Worm (Caenorhabditis elegans) whole organism, L2 larva: ENCODE data around the gene cct-7.

Experiments
- C34F6.9 ChIP-seq: fragments of 150-350 bp; optimal IDR thresholded peaks from 2 replicates; lab custom pipeline; 2014; ENCODE audit warnings: missing biosample characterization, missing genetic modification characterization
- R02D3.7 ChIP-seq: fragments of 150-350 bp; optimal IDR thresholded peaks from 2 replicates; lab custom pipeline; 2014; ENCODE audit warnings: missing biosample characterization, missing genetic modification characterization
- Y55F3AM.14 ChIP-seq: fragments of 200-800 bp; sonication (Bioruptor generic); optimal IDR thresholded peaks from 2 replicates; lab custom pipeline; 2018; ENCODE audit warnings: mild to moderate bottlenecking, missing genetic modification characterization, missing compliant biosample characterization
- ZK546.5 ChIP-seq: sonication (generic microtip); optimal IDR thresholded peaks from 2 replicates; lab custom pipeline; 2017; ENCODE audit warnings: missing biosample characterization, missing genetic modification characterization
- alr-1 ChIP-seq: fragments of 150-350 bp; optimal IDR thresholded peaks from 2 replicates; lab custom pipeline; 2014; ENCODE audit warnings: missing biosample characterization, missing genetic modification characterization
- aly-2 ChIP-seq: fragments of 150-350 bp; optimal IDR thresholded peaks from 2 replicates; lab custom pipeline; 2014; ENCODE audit warnings: missing biosample characterization, missing genetic modification characterization
- blmp-1 ChIP-seq: sonication (generic microtip); optimal IDR thresholded peaks from 2 replicates; lab custom pipeline; 2017; ENCODE audit warnings: missing genetic modification characterization, mild to moderate bottlenecking, missing compliant biosample characterization, antibody characterized with exemption, moderate library complexity; ENCODE audit not compliant: insufficient read depth
- ceh-16 ChIP-seq: fragments of 150-350 bp; optimal IDR thresholded peaks from 2 replicates; lab custom pipeline; 2014; ENCODE audit warnings: missing biosample characterization, missing genetic modification characterization
- crh-2 ChIP-seq: sonication (generic microtip); optimal IDR thresholded peaks from 2 replicates; lab custom pipeline; 2017; ENCODE audit warnings: missing biosample characterization, missing genetic modification characterization
- dmd-4 ChIP-seq: sonication (generic microtip); optimal IDR thresholded peaks from 2 replicates; lab custom pipeline; 2017; ENCODE audit warnings: missing biosample characterization, missing genetic modification characterization
- egl-27 ChIP-seq: sonication (generic microtip); optimal IDR thresholded peaks from 3 replicates; lab custom pipeline; 2017; ENCODE audit warnings: missing biosample characterization, missing genetic modification reagents, missing genetic modification characterization
- elt-1 ChIP-seq: fragments of 150-350 bp; optimal IDR thresholded peaks from 2 replicates; lab custom pipeline; 2014; ENCODE audit warnings: missing biosample characterization, missing genetic modification characterization
- elt-3 ChIP-seq: sonication (generic microtip); optimal IDR thresholded peaks from 2 replicates; lab custom pipeline; 2017; ENCODE audit warnings: missing biosample characterization, missing genetic modification characterization
- fos-1 ChIP-seq: fragments of 150-350 bp; optimal IDR thresholded peaks from 2 replicates; lab custom pipeline; 2014; ENCODE audit warnings: missing biosample characterization, missing genetic modification characterization
- lin-11 ChIP-seq: fragments of 150-350 bp; sonication (generic microtip); optimal IDR thresholded peaks from 2 replicates; lab custom pipeline; 2014; ENCODE audit warnings: missing biosample characterization, missing genetic modification characterization, inconsistent platforms, mixed read lengths
- lin-13 ChIP-seq: fragments of 150-350 bp; optimal IDR thresholded peaks from 2 replicates; lab custom pipeline; 2014; ENCODE audit warnings: missing biosample characterization, missing genetic modification reagents, missing genetic modification characterization
- lsy-2 ChIP-seq, 2 experiments: fragments of 150-350 bp in 1 of 2; sonication (generic microtip) in 1 of 2; optimal IDR thresholded peaks; 2 replicates each; lab custom pipeline; 2014 to 2017; ENCODE audit warnings: missing biosample characterization in 2 of 2, missing genetic modification characterization in 2 of 2
- mab-5 ChIP-seq: fragments of 150-350 bp; optimal IDR thresholded peaks from 2 replicates; lab custom pipeline; 2014; ENCODE audit warnings: missing biosample characterization, missing genetic modification characterization
- mbf-1 ChIP-seq: sonication (generic microtip); optimal IDR thresholded peaks from 2 replicates; lab custom pipeline; 2017; ENCODE audit warnings: missing biosample characterization, missing genetic modification characterization
- mdl-1 ChIP-seq, 2 experiments: fragments of 150-350 bp in 1 of 2; sonication (generic microtip) in 1 of 2; optimal IDR thresholded peaks; 2 replicates each; lab custom pipeline; 2017; ENCODE audit warnings: missing biosample characterization in 2 of 2, missing genetic modification characterization in 2 of 2
- nhr-11 ChIP-seq: fragments of 150-350 bp; optimal IDR thresholded peaks from 2 replicates; lab custom pipeline; 2014; ENCODE audit warnings: missing biosample characterization, missing genetic modification characterization
- nhr-12 ChIP-seq: fragments of 150-350 bp; optimal IDR thresholded peaks from 2 replicates; lab custom pipeline; 2014; ENCODE audit warnings: missing biosample characterization, missing genetic modification characterization
- nhr-21 ChIP-seq: fragments of 150-350 bp; optimal IDR thresholded peaks from 2 replicates; lab custom pipeline; 2014; ENCODE audit warnings: missing biosample characterization, missing genetic modification characterization
- nhr-237 ChIP-seq: fragments of 150-350 bp; optimal IDR thresholded peaks from 2 replicates; lab custom pipeline; 2014; ENCODE audit warnings: missing biosample characterization, missing genetic modification characterization
- nhr-25 ChIP-seq: fragments of 150-350 bp; sonication (generic microtip); optimal IDR thresholded peaks from 3 replicates; lab custom pipeline; 2014; ENCODE audit warnings: missing biosample characterization, missing genetic modification characterization
- nhr-6 ChIP-seq: fragments of 150-350 bp; optimal IDR thresholded peaks from 2 replicates; lab custom pipeline; 2014; ENCODE audit warnings: missing biosample characterization, missing genetic modification characterization
- nhr-77 ChIP-seq: fragments of 150-350 bp; optimal IDR thresholded peaks from 2 replicates; lab custom pipeline; 2014; ENCODE audit warnings: missing biosample characterization, missing genetic modification characterization
- peb-1 ChIP-seq: fragments of 150-350 bp; optimal IDR thresholded peaks from 2 replicates; lab custom pipeline; 2014; ENCODE audit warnings: missing biosample characterization, missing genetic modification characterization
- sem-4 ChIP-seq: fragments of 150-350 bp; optimal IDR thresholded peaks from 2 replicates; lab custom pipeline; 2014; ENCODE audit warnings: missing biosample characterization, missing genetic modification reagents, missing genetic modification characterization
- skn-1 ChIP-seq: sonication (generic microtip); optimal IDR thresholded peaks from 2 replicates; lab custom pipeline; 2017; ENCODE audit warnings: missing biosample characterization, missing genetic modification characterization
- sma-9 ChIP-seq, 2 experiments: fragments of 150-350 bp in 1 of 2; sonication (generic microtip) in 1 of 2; optimal IDR thresholded peaks; 2 replicates each; lab custom pipeline; 2014 to 2016; ENCODE audit warnings: missing genetic modification characterization in 2 of 2, mild to moderate bottlenecking in 1 of 2, missing biosample characterization in 1 of 2, missing compliant biosample characterization in 1 of 2, missing genetic modification reagents in 1 of 2, moderate library complexity in 1 of 2
- snpc-4 ChIP-seq: fragments of 150-350 bp; optimal IDR thresholded peaks from 2 replicates; lab custom pipeline; 2014; ENCODE audit warnings: missing biosample characterization, missing genetic modification characterization
- unc-39 ChIP-seq: fragments of 150-350 bp; optimal IDR thresholded peaks from 2 replicates; lab custom pipeline; 2014; ENCODE audit warnings: missing biosample characterization, missing genetic modification characterization
- unc-55 ChIP-seq: fragments of 150-350 bp; sonication (generic microtip); optimal IDR thresholded peaks from 3 replicates; lab custom pipeline; 2014; ENCODE audit warnings: missing biosample characterization, missing genetic modification reagents, missing genetic modification characterization
- unc-62 ChIP-seq: fragments of 150-350 bp; optimal IDR thresholded peaks from 2 replicates; lab custom pipeline; 2014; ENCODE audit warnings: missing biosample characterization, missing genetic modification reagents, missing genetic modification characterization
- ztf-11 ChIP-seq: sonication (generic microtip); optimal IDR thresholded peaks from 2 replicates; lab custom pipeline; 2017; ENCODE audit warnings: missing biosample characterization, missing genetic modification characterization
- ztf-4 ChIP-seq: fragments of 150-350 bp; optimal IDR thresholded peaks from 2 replicates; lab custom pipeline; 2014; ENCODE audit warnings: missing biosample characterization, missing genetic modification characterization

The cct-7 gene

DNA sequence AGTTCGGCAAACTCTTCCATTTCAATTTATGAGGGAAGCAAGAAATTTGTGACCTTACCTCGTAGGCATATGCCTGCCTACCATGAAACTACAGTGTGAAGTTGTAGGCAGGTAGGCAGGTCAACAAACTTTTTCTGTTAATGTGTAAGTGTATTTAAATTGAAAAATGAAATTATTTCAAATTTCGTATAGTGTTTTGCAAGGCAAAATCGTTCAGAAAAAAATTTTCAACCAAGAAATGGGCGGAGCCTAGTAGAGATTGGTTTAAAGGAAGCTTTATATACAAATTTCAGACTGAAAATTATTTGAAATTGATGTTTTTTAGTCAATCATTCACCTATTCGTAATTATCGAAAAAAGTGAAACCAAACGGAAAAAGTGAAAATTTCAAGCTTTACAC is 14.2 kb upstream of the cct-7 start:
- TF ChIP-seq unc-39 (tag; lab: Kevin White, UChicago) (no peak), fos-1 (tag; lab: Kevin White, UChicago) (no peak), peb-1 (no peak), ztf-11 (no peak), nhr-6 (tag; lab: Kevin White, UChicago) (no peak), C34F6.9 (tag; lab: Kevin White, UChicago) (no peak)

DNA sequence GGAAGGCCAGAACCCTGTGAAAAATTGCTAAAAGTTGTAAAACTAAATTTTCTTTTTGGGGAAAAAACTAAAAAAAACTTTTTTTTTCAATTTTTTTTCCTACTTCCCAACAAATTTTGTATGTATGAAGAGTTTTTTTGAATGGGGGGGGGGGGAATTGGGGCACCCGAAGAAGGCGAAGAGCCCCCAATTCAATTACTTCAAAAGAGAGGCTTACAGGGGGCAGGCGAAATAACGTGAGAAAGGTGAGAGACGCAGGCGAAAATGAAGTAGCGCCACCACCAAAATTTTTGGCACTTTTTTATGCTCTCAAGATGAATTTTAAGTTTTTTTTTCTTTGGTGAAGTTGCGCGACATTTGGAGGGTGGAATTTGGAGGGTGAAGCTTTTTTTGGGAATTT is 9.1 kb upstream of the cct-7 start:
- TF ChIP-seq ceh-16 = no peak
- TF ChIP-seq dmd-4 (tag; lab: Kevin White, UChicago) = no peak
- TF ChIP-seq mab-5 (tag; lab: Kevin White, UChicago) = no peak
- no peak for TF ChIP-seq ztf-11
- no peak for TF ChIP-seq nhr-21
- TF ChIP-seq fos-1 (tag; lab: Kevin White, UChicago) = no peak
- TF ChIP-seq aly-2 (tag; lab: Kevin White, UChicago) = no peak
- TF ChIP-seq lin-11 = no peak
- no peak for TF ChIP-seq skn-1 (tag; lab: Kevin White, UChicago)
- TF ChIP-seq sma-9 (GFP tag; optimal IDR thresholded peaks at IDR 0.05; lab: Kevin White, UChicago) = no peak
- TF ChIP-seq sma-9 (tag; optimal IDR thresholded peaks at IDR 0.05; lab: Kevin White, UChicago) = no peak
- no peak for TF ChIP-seq alr-1
- TF ChIP-seq nhr-25 (tag; lab: Kevin White, UChicago) = no peak
- no peak for TF ChIP-seq unc-62 (GFP tag; lab: Kevin White, UChicago)
- TF ChIP-seq ZK546.5 (tag; lab: Kevin White, UChicago) = no peak

DNA sequence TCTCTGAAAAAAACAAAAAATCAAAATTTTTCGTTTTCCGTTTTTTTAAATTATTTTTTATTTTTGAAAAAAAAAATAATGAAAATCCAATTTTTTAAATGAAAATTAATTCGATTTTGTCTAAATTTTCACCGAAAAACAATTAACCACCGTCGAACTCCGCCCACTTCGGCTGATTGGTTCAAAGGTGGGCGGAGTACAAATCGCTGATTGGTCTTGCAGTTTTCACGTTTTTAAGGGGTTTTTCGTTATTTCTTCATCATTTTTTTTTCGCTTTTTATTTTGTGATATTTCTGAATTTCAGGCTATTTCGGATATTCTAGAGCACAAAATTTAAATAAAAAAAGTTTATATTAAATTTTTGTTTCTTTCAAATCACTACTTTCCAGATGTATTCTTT is 7.0 kb upstream of the cct-7 start:
- TF ChIP-seq mdl-1 (tag; optimal IDR thresholded peaks at IDR 0.05; lab: Kevin White, UChicago) (no peak), alr-1 (no peak), blmp-1 (tag; lab: Kevin White, UChicago) (no peak), unc-55 (GFP tag; lab: Kevin White, UChicago) (no peak), nhr-237 (tag; lab: Kevin White, UChicago) (no peak), R02D3.7 (no peak), elt-3 (no peak), lin-13 (GFP tag; lab: Kevin White, UChicago) (no peak), snpc-4 (no peak), skn-1 (tag; lab: Kevin White, UChicago) (no peak), lsy-2 (tag; optimal IDR thresholded peaks at IDR 0.05; lab: Kevin White, UChicago) (no peak), Y55F3AM.14 (no peak), sem-4 (no peak), fos-1 (tag; lab: Kevin White, UChicago) (no peak), nhr-77 (tag; lab: Kevin White, UChicago) (no peak), sma-9 (GFP tag; optimal IDR thresholded peaks at IDR 0.05; lab: Kevin White, UChicago) (no peak), sma-9 (tag; optimal IDR thresholded peaks at IDR 0.05; lab: Kevin White, UChicago) (no peak), mbf-1 (tag; lab: Kevin White, UChicago) (no peak)

DNA sequence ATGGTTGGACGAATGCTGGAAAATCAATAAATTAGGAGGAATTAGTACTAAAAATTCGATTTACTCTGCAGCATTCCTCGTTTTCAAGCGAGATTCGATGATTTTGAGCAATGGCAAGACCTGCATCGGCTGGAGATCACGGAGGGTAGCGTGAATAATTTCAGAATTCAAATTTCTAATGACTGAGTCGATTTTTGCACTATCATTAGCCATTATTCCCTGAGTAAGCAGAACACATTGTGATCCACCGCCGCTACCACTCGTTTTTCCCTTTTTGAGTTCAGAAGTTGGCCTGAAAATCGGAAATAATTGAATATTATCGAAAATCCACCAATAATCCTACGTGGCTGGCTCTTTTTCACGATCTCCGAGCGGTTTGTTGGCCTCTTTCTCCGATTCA is 4.0 kb upstream of the cct-7 start:
- TF ChIP-seq nhr-12 (tag; lab: Kevin White, UChicago) (no peak), nhr-11 (no peak), mab-5 (tag; lab: Kevin White, UChicago) (no peak), alr-1 (no peak), nhr-25 (tag; lab: Kevin White, UChicago) (no peak), ztf-4 (tag; lab: Kevin White, UChicago) (no peak), elt-1 (tag; lab: Kevin White, UChicago) (no peak), crh-2 (tag; lab: Kevin White, UChicago) (no peak), skn-1 (tag; lab: Kevin White, UChicago) (no peak), elt-3 (no peak), egl-27 (no peak), C34F6.9 (tag; lab: Kevin White, UChicago) (no peak), ztf-11 (no peak)
- TF ChIP-seq, all 48 proteins: peak for 0
